Worm (Caenorhabditis elegans) whole organism, young adult: ENCODE data around the gene fkb-1.

Source experiments
- F49E8.2 ChIP-seq: sonication (generic microtip); optimal IDR thresholded peaks from 3 replicates; lab custom pipeline; 2017; ENCODE audit warnings: missing genetic modification characterization, mild to moderate bottlenecking, missing compliant biosample characterization, antibody characterized with exemption, moderate library complexity; ENCODE audit not compliant: insufficient read depth
- F52B5.7 ChIP-seq: sonication (generic microtip); optimal IDR thresholded peaks from 2 replicates; lab custom pipeline; 2016; ENCODE audit warnings: mild to moderate bottlenecking, missing genetic modification characterization, missing compliant biosample characterization
- Y53G8AR.9 ChIP-seq: fragments of 200-800 bp; sonication (Bioruptor generic); conservative IDR thresholded peaks from 2 replicates; pipeline ENCODE4 v1.3.6; 2022; ENCODE audit warnings: missing genetic modification reagents, missing genetic modification characterization, missing compliant biosample characterization
- efl-1 ChIP-seq: fragments of 150-350 bp; optimal IDR thresholded peaks from 2 replicates; lab custom pipeline; 2014; ENCODE audit warnings: missing biosample characterization, missing genetic modification reagents, missing genetic modification characterization
- madf-8 ChIP-seq: fragments of 200-800 bp; sonication (Bioruptor generic); conservative IDR thresholded peaks from 2 replicates; pipeline ENCODE4 v1.3.6; 2022; ENCODE audit warnings: missing genetic modification reagents, missing genetic modification characterization, missing compliant biosample characterization
- mxl-1 ChIP-seq: sonication (generic microtip); optimal IDR thresholded peaks from 2 replicates; lab custom pipeline; 2016; ENCODE audit warnings: missing genetic modification characterization, missing compliant biosample characterization
- nhr-120 ChIP-seq: fragments of 200-800 bp; sonication (Bioruptor generic); IDR thresholded peaks from 2 replicates; pipeline ENCODE4 v1.3.6; 2022; ENCODE audit warnings: missing genetic modification characterization, missing compliant biosample characterization
- snpc-1.1 ChIP-seq: sonication (generic microtip); optimal IDR thresholded peaks from 2 replicates; lab custom pipeline; 2017; ENCODE audit warnings: missing genetic modification characterization, mild to moderate bottlenecking, missing compliant biosample characterization, antibody characterized with exemption, moderate library complexity, missing genotype, missing genetic modification reagents; ENCODE audit not compliant: insufficient read depth
- snpc-4 ChIP-seq, 5 experiments: fragments of 150-350 bp in 1 of 5; sonication (generic microtip) in 4 of 5; optimal IDR thresholded peaks; 2 replicates each; lab custom pipeline; 2014 to 2018; ENCODE audit warnings: missing genetic modification characterization in 5 of 5, missing biosample characterization in 3 of 5, antibody characterized with exemption in 2 of 5, mild to moderate bottlenecking in 2 of 5, missing compliant biosample characterization in 2 of 5, missing genotype in 2 of 5, moderate library complexity in 2 of 5, missing genetic modification reagents in 1 of 5
- sptf-2 ChIP-seq: fragments of 200-800 bp; sonication (Bioruptor generic); optimal IDR thresholded peaks from 2 replicates; lab custom pipeline; 2018; ENCODE audit warnings: mild to moderate bottlenecking, missing genetic modification characterization, missing compliant biosample characterization
- zfh-2 ChIP-seq: fragments of 200-800 bp; sonication (Bioruptor generic); conservative IDR thresholded peaks from 2 replicates; pipeline ENCODE4 v1.3.6; 2022; ENCODE audit warnings: missing genetic modification reagents, missing genetic modification characterization, missing compliant biosample characterization
- ztf-28 ChIP-seq: fragments of 200-800 bp; sonication (Bioruptor generic); IDR thresholded peaks from 2 replicates; pipeline ENCODE4 v1.3.6; 2022; ENCODE audit warnings: missing genetic modification reagents, missing genetic modification characterization, missing compliant biosample characterization

ce11 chrIV:11027560-11027959 lies 8.8 kb upstream of the fkb-1 start:
- TF ChIP-seq madf-8 (GFP tag; lab: Robert Waterston, UW) (no peak), snpc-4 (GFP tag; optimal IDR thresholded peaks at IDR 0.05; lab: Kevin White, UChicago) (no peak), snpc-4 (tag; optimal IDR thresholded peaks at IDR 0.05; lab: Kevin White, UChicago) (peak in 3 of 4 experiments; percentile 7 to 44 (median 33)), efl-1 (no peak), mxl-1 (tag; lab: Kevin White, UChicago) (no peak), nhr-120 (GFP tag; lab: Robert Waterston, UW) (no peak), Y53G8AR.9 (GFP tag; lab: Robert Waterston, UW) (0 out of 2 replicates have a peak, but pooled peaks have one; percentile 21), sptf-2 (GFP tag; lab: Kevin White, UChicago) (no peak), F49E8.2 (no peak), ztf-28 (no peak), F52B5.7 (tag; lab: Kevin White, UChicago) (no peak), snpc-1.1 (tag; lab: Kevin White, UChicago) (no peak), zfh-2 (GFP tag; lab: Robert Waterston, UW) (no peak)
